Worm (Caenorhabditis elegans) whole organism, midembryonic: ENCODE data around the gene F46B6.10.

Source experiments
- T22C8.4 ChIP-seq: fragments of 200-800 bp; sonication (Bioruptor generic); IDR thresholded peaks from 2 replicates; pipeline ENCODE4 v1.3.6; 2022; ENCODE audit warnings: missing genetic modification characterization, missing compliant biosample characterization
- cog-1 ChIP-seq: sonication (generic microtip); optimal IDR thresholded peaks from 2 replicates; lab custom pipeline; 2016; ENCODE audit warnings: missing genetic modification characterization, missing compliant biosample characterization
- flt-1 ChIP-seq: fragments of 200-800 bp; sonication (Bioruptor generic); IDR thresholded peaks from 2 replicates; pipeline ENCODE4 v1.3.6; 2022; ENCODE audit warnings: missing genetic modification characterization, missing compliant biosample characterization
- klf-2 ChIP-seq: fragments of 200-800 bp; sonication (Bioruptor generic); conservative IDR thresholded peaks from 2 replicates; pipeline ENCODE4 v1.3.6; 2022; ENCODE audit warnings: missing genetic modification reagents, missing genetic modification characterization, missing compliant biosample characterization
- med-1 ChIP-seq: sonication (generic microtip); optimal IDR thresholded peaks from 2 replicates; lab custom pipeline; 2017; ENCODE audit warnings: missing genetic modification characterization, mild to moderate bottlenecking, missing compliant biosample characterization, antibody characterized with exemption, missing genetic modification reagents; ENCODE audit not compliant: insufficient read depth
- ref-1 ChIP-seq: fragments of 200-800 bp; sonication (Bioruptor generic); conservative IDR thresholded peaks from 2 replicates; pipeline ENCODE4 v1.3.6; 2022; ENCODE audit warnings: missing genetic modification reagents, missing genetic modification characterization, missing compliant biosample characterization
- tab-1 ChIP-seq: fragments of 200-800 bp; sonication (Bioruptor generic); IDR thresholded peaks from 2 replicates; pipeline ENCODE4 v1.3.6; 2022; ENCODE audit warnings: missing genetic modification characterization, missing compliant biosample characterization
- ztf-23 ChIP-seq: fragments of 200-800 bp; sonication (Bioruptor generic); IDR thresholded peaks from 2 replicates; pipeline ENCODE4 v1.3.6; 2022; ENCODE audit warnings: missing genetic modification reagents, missing genetic modification characterization, missing compliant biosample characterization
- ztf-29 ChIP-seq: fragments of 200-800 bp; sonication (Bioruptor generic); IDR thresholded peaks from 2 replicates; pipeline ENCODE4 v1.3.6; 2022; ENCODE audit warnings: missing genetic modification reagents, missing genetic modification characterization, missing compliant biosample characterization

Gene F46B6.10

DNA sequence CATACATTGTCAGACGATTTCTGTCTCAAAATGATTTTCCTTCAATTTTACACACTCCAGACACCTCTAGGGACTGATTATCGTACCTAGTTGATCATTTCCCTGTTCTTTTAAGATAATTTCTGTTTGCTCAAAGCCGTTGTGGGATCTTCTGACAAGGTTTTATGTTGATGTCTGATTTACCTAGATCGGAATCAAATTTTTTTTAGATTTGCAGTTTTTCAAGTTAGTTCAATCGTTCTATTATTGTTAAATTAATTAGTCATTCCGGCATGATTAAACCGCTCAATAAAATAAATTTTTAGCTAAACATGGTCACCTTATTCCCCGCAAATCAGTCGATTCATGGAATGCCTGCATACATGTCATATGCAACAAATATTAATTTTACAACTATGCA lies 11.7 kb upstream of the F46B6.10 start, which contains the start of gene sru-30:
sru-30 (plus strand) TSS at position 301 of the 400 bp plus-strand sequence.
- TF ChIP-seq tab-1 (GFP tag; lab: Robert Waterston, UW) (no peak), med-1 (GFP tag; lab: Kevin White, UChicago) (no peak), flt-1 (GFP tag; lab: Robert Waterston, UW) (no peak), cog-1 (tag; lab: Kevin White, UChicago) (no peak), T22C8.4 (no peak), ztf-29 (GFP tag; lab: Robert Waterston, UW) (no peak), klf-2 (GFP tag; lab: Robert Waterston, UW) (no peak), ztf-23 (GFP tag; lab: Robert Waterston, UW) (no peak), ref-1 (GFP tag; lab: Robert Waterston, UW) (no peak)

DNA sequence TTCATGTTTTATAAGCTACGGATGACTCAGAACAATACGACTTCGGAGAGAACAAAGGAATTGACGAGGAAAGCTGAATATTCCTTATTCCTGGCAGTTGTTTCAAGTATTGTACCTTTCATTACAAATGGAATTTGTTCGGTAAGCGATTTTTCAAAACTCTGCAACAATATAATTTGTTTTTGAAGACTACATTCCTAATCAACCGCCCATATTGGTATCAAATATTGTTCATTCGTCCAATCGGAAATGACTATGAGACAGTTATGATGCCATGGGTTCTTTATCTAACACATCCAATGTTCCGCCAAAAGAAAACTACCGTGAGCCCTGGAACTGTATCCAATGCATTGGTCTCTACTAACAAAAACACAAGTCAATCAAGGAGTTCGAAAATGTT lies 10.4 kb upstream of the F46B6.10 start:
- TF ChIP-seq flt-1 (GFP tag; lab: Robert Waterston, UW): no peak
- no peak for TF ChIP-seq cog-1 (tag; lab: Kevin White, UChicago)
- no peak for TF ChIP-seq T22C8.4
- no peak for TF ChIP-seq tab-1 (GFP tag; lab: Robert Waterston, UW)
- no peak for TF ChIP-seq ztf-23 (GFP tag; lab: Robert Waterston, UW)

DNA sequence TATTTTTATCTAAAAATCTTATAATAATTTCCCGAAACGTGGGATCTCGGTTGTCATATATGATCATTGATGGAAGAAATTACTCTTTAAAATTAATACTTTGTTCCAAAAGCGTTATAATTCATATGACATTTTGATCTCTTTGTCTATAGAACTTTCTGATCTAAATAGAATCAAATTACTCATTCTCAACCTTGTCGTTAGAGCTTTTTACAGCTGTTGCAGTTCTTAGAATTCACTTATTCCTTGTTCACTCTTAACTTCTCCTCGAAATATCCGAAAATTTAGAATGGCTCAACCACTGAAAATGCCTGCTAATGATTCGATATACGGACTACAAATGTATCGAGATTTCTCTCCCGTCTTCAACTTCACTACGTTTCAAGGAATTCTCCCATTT lies 9.3 kb upstream of the F46B6.10 start, which contains the start of gene sru-29:
sru-29 (plus strand) TSS at position 301 of the 400 bp plus-strand sequence.
- TF ChIP-seq ztf-23 (GFP tag; lab: Robert Waterston, UW) (no peak), cog-1 (tag; lab: Kevin White, UChicago) (no peak), flt-1 (GFP tag; lab: Robert Waterston, UW) (no peak), T22C8.4 (no peak), ref-1 (GFP tag; lab: Robert Waterston, UW) (no peak), med-1 (GFP tag; lab: Kevin White, UChicago) (no peak), klf-2 (GFP tag; lab: Robert Waterston, UW) (no peak), ztf-29 (GFP tag; lab: Robert Waterston, UW) (no peak), tab-1 (GFP tag; lab: Robert Waterston, UW) (no peak)

- no peak for TF ChIP-seq flt-1 (GFP tag; lab: Robert Waterston, UW)
- TF ChIP-seq klf-2 (GFP tag; lab: Robert Waterston, UW): no peak
- no peak for TF ChIP-seq T22C8.4
- no peak for TF ChIP-seq cog-1 (tag; lab: Kevin White, UChicago)
- TF ChIP-seq tab-1 (GFP tag; lab: Robert Waterston, UW): no peak
These were observed 3.3 kb upstream of the F46B6.10 start, which contains the start of gene sru-37 for ce11 chrV:9805161-9805560. TSS of gene sru-37 (plus strand) at chrV:9805461.

DNA sequence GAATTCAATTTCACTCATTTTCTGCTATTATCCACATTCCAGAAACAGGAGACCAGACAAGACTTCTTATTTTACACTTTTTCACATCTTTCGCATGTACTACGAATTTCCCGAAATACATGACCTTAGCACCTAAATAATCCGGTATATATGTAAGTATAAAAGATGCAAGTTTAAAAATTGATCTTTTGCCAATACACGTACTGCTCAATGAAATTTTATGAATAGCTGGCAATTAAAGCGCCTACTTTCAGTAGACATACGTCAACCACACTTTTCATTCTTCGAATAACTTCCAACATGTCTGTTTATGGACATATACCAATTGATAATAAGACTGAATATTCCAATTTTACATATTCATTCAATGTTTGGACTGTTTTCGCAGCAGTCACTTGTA lies 1.3 kb upstream of the F46B6.10 start, which contains the start of gene sru-39:
sru-39 (plus strand) TSS at position 301 of the 400 bp plus-strand sequence.
- TF ChIP-seq klf-2 (GFP tag; lab: Robert Waterston, UW) (no peak), ztf-29 (GFP tag; lab: Robert Waterston, UW) (no peak), med-1 (GFP tag; lab: Kevin White, UChicago) (no peak)

DNA sequence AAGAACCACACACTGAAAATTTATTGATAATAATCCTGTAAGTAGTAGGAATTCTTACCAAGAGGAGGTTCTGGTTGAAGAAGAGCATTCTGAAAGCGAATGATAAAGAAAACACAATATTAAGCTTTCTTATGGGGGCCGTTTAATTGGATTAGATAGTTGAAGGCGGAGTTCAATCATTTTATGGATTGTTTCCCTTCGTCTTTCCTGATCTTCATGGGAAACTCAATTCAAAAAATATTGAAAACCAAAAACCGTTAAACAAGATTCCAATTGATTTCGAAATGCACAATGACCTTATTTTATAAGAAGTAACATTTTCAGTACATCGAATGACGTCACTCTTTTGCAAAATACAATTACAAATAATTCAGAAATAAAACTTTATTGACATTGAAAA lies 2.8 kb downstream of the F46B6.10 start, which contains the start of gene F46B6.13:
F46B6.13 (minus strand) TSS at position 101 of the 400 bp plus-strand sequence.
- TF ChIP-seq ztf-29 (GFP tag; lab: Robert Waterston, UW): no peak
- no peak for TF ChIP-seq cog-1 (tag; lab: Kevin White, UChicago)
- no peak for TF ChIP-seq klf-2 (GFP tag; lab: Robert Waterston, UW)
- no peak for TF ChIP-seq ref-1 (GFP tag; lab: Robert Waterston, UW)
- TF ChIP-seq med-1 (GFP tag; lab: Kevin White, UChicago): no peak
- TF ChIP-seq ztf-23 (GFP tag; lab: Robert Waterston, UW): no peak
- TF ChIP-seq flt-1 (GFP tag; lab: Robert Waterston, UW): no peak
- no peak for TF ChIP-seq tab-1 (GFP tag; lab: Robert Waterston, UW)
- no peak for TF ChIP-seq T22C8.4

DNA sequence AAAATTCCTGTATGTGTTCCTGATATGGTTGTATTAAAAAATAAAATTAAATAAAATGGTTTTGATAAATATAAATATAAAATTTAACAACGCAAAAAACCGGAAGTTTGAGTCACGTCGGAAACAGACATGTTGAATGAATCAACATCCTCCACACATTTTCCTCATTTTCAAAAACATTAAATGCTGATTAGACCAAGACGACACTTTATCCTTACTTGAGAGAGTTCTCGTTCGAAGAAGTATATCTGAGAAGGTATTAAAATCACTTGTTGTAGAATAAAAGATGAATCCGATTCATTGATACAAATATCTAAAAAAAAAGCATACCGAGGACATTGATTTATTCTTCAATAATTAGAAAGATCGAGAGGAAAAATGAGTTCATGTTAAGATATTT lies 3.7 kb downstream of the F46B6.10 start:
- TF ChIP-seq T22C8.4 (no peak), ref-1 (GFP tag; lab: Robert Waterston, UW) (no peak), klf-2 (GFP tag; lab: Robert Waterston, UW) (no peak), tab-1 (GFP tag; lab: Robert Waterston, UW) (no peak), ztf-23 (GFP tag; lab: Robert Waterston, UW) (no peak), med-1 (GFP tag; lab: Kevin White, UChicago) (no peak), cog-1 (tag; lab: Kevin White, UChicago) (no peak), ztf-29 (GFP tag; lab: Robert Waterston, UW) (no peak), flt-1 (GFP tag; lab: Robert Waterston, UW) (no peak)

ce11 chrV:9796562-9796961 lies 5.3 kb downstream of the F46B6.10 start, which contains the start of gene F46B6.9:
TSS of gene F46B6.9 (plus strand) at chrV:9796862.
- TF ChIP-seq ztf-23 (GFP tag; lab: Robert Waterston, UW): no peak
- no peak for TF ChIP-seq tab-1 (GFP tag; lab: Robert Waterston, UW)
- TF ChIP-seq ref-1 (GFP tag; lab: Robert Waterston, UW): no peak
- TF ChIP-seq flt-1 (GFP tag; lab: Robert Waterston, UW): no peak
- TF ChIP-seq cog-1 (tag; lab: Kevin White, UChicago): no peak
- no peak for TF ChIP-seq ztf-29 (GFP tag; lab: Robert Waterston, UW)
- no peak for TF ChIP-seq klf-2 (GFP tag; lab: Robert Waterston, UW)

ce11 chrV:9796002-9796401 lies 5.9 kb downstream of the F46B6.10 start:
- TF ChIP-seq flt-1 (GFP tag; lab: Robert Waterston, UW): no peak
- no peak for TF ChIP-seq T22C8.4
- no peak for TF ChIP-seq tab-1 (GFP tag; lab: Robert Waterston, UW)
- no peak for TF ChIP-seq ztf-23 (GFP tag; lab: Robert Waterston, UW)
- TF ChIP-seq klf-2 (GFP tag; lab: Robert Waterston, UW): no peak
- no peak for TF ChIP-seq ztf-29 (GFP tag; lab: Robert Waterston, UW)
